Worm (Caenorhabditis elegans) whole organism, early embryonic: ENCODE measurements around the gene ZK829.7.

Source experiments
- F13C5.2 ChIP-seq: sonication (generic microtip); optimal IDR thresholded peaks from 2 replicates; lab custom pipeline; 2017; ENCODE audit warnings: mild to moderate bottlenecking, missing genetic modification characterization, inconsistent platforms, missing compliant biosample characterization
- sea-1 ChIP-seq: fragments of 200-800 bp; sonication (Bioruptor generic); conservative IDR thresholded peaks from 2 replicates; pipeline ENCODE4 v1.3.6; 2022; ENCODE audit warnings: missing genetic modification characterization, missing compliant biosample characterization
- tra-4 ChIP-seq: sonication (generic microtip); optimal IDR thresholded peaks from 2 replicates; lab custom pipeline; 2017; ENCODE audit warnings: missing genetic modification characterization, missing compliant biosample characterization

DNA sequence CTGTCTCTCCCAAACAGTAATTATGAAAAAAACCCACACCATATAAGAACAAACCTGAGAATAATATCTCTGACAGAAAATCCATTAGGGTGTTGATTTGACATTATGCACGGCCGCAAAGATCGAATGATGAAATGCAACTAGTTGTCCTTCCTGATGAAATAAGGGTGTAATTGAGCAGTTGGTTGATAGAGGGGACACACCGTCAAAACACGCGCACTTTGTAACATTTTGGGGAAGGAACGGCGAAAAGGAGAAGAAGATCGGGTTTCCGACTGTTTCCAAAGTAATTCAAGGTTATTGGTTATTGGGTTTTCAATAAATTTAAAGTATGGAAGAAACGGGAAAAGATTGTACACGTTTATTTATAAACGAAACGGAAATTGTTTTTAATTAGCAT lies 39.3 kb downstream of the ZK829.7 start, which contains the start of gene ZK822.1:
- no peak for TF ChIP-seq tra-4 (tag; lab: Kevin White, UChicago)
- no peak for TF ChIP-seq sea-1 (GFP tag; lab: Robert Waterston, UW)
- TF ChIP-seq F13C5.2 = no peak
